Fruit fly (Drosophila melanogaster): Measurements from ENCODE around the gene CG6296.

CG6296 gene

dm6 chr3R:26954020-26954672 is 51.1 kb downstream of the CG6296 start (continued):
- TF ChIP-seq fkh (GFP tag; optimal IDR thresholded peaks at IDR 0.05), result peak; percentile 73
- peak; percentile 87 for TF ChIP-seq CG6854 (GFP tag; optimal IDR thresholded peaks at IDR 0.05)
- peak; percentile 91 for TF ChIP-seq Lpt (GFP tag; optimal IDR thresholded peaks at IDR 0.05)
- TF ChIP-seq CG11902 (GFP tag; optimal IDR thresholded peaks at IDR 0.05), result peak; percentile 87
- TF ChIP-seq CG11762 (GFP tag; optimal IDR thresholded peaks at IDR 0.05; ENCODE audit: insufficient read depth), result peak; percentile 78
- TF ChIP-seq CG6808 (GFP tag; optimal IDR thresholded peaks at IDR 0.05), result peak; percentile 81
- peak; percentile 76 for TF ChIP-seq vri (GFP tag; optimal IDR thresholded peaks at IDR 0.05)
- TF ChIP-seq CG31627 (GFP tag; optimal IDR thresholded peaks at IDR 0.05), result peak; percentile 63
- peak; percentile 58 for TF ChIP-seq fd85E (GFP tag; optimal IDR thresholded peaks at IDR 0.05)
- TF ChIP-seq CG32006 (GFP tag; optimal IDR thresholded peaks at IDR 0.05), result peak; percentile 90
- peak; percentile 94 to 95 for TF ChIP-seq ss (GFP tag; optimal IDR thresholded peaks at IDR 0.05)
- peak; percentile 98 for TF ChIP-seq CG8119 (GFP tag; IDR thresholded peaks at IDR 0.05)
- TF ChIP-seq Met (GFP tag; optimal IDR thresholded peaks at IDR 0.05), result peak; percentile 75
- TF ChIP-seq CG3919 (GFP tag; optimal IDR thresholded peaks at IDR 0.05), result peak; percentile 92
- TF ChIP-seq CG6163 (GFP tag; IDR thresholded peaks at IDR 0.05), result peak; percentile 97
- TF ChIP-seq Ets96B (tag; optimal IDR thresholded peaks at IDR 0.05), result peak; percentile 97
- TF ChIP-seq salr (GFP tag; optimal IDR thresholded peaks at IDR 0.05), result peak; percentile 68 to 89
- TF ChIP-seq OdsH (GFP tag; optimal IDR thresholded peaks at IDR 0.05), result peak; percentile 89
- peak; percentile 83 for TF ChIP-seq CG11294 (GFP tag; IDR thresholded peaks at IDR 0.05)
- peak; percentile 74 for TF ChIP-seq dac (GFP tag; optimal IDR thresholded peaks at IDR 0.05)
- TF ChIP-seq cyc (GFP tag; optimal IDR thresholded peaks at IDR 0.05), result peak; percentile 72
- peak; percentile 85 for TF ChIP-seq CG1621 (tag; optimal IDR thresholded peaks at IDR 0.05)
- TF ChIP-seq topi (GFP tag; optimal IDR thresholded peaks at IDR 0.05), result peak; percentile 77
- peak; percentile 96 for TF ChIP-seq CG8632 (GFP tag; optimal IDR thresholded peaks at IDR 0.05)
- TF ChIP-seq svp (GFP tag), result peak; percentile 91
- TF ChIP-seq CG7368 (GFP tag; optimal IDR thresholded peaks at IDR 0.05), result peak; percentile 91
- TF ChIP-seq Eip93F (GFP tag; optimal IDR thresholded peaks at IDR 0.05), result peak; percentile 87
- TF ChIP-seq eg (GFP tag; IDR thresholded peaks at IDR 0.05), result peak; percentile 98
- peak; percentile 94 for TF ChIP-seq achi (GFP tag; optimal IDR thresholded peaks at IDR 0.05)
- peak; percentile 75 for TF ChIP-seq CG4318 (GFP tag; optimal IDR thresholded peaks at IDR 0.05)
- TF ChIP-seq Eip78C (GFP tag), result peak; percentile 95
- TF ChIP-seq CG6792 (GFP tag; optimal IDR thresholded peaks at IDR 0.05), result peak; percentile 86
- peak; percentile 89 for TF ChIP-seq Gug (GFP tag; IDR thresholded peaks at IDR 0.05)
- TF ChIP-seq Hr38 (GFP tag; optimal IDR thresholded peaks at IDR 0.05), result no peak
- peak; percentile 96 for TF ChIP-seq CG34406 (GFP tag; optimal IDR thresholded peaks at IDR 0.05)
- TF ChIP-seq spab (GFP tag; optimal IDR thresholded peaks at IDR 0.05), result peak; percentile 89
- peak; percentile 75 for TF ChIP-seq Smox (GFP tag; optimal IDR thresholded peaks at IDR 0.05)
- TF ChIP-seq dsx (GFP tag; optimal IDR thresholded peaks at IDR 0.05; ENCODE audit: poor library complexity, severe bottlenecking), result peak; percentile 95
- TF ChIP-seq Sox102F (GFP tag; optimal IDR thresholded peaks at IDR 0.05), result peak; percentile 91
- peak; percentile 98 for TF ChIP-seq CG15336 (GFP tag; IDR thresholded peaks at IDR 0.05)
- peak; percentile 84 for TF ChIP-seq net (GFP tag; optimal IDR thresholded peaks at IDR 0.05)
- peak; percentile 93 for TF ChIP-seq CG10669 (GFP tag; optimal IDR thresholded peaks at IDR 0.05)
- peak; percentile 85 for TF ChIP-seq esn (GFP tag; optimal IDR thresholded peaks at IDR 0.05)
- TF ChIP-seq Hr4 (GFP tag; optimal IDR thresholded peaks at IDR 0.05), result peak; percentile 71
- peak; percentile 68 for TF ChIP-seq Hr39 (GFP tag; optimal IDR thresholded peaks at IDR 0.05)
- peak; percentile 91 for TF ChIP-seq CG16779 (tag; optimal IDR thresholded peaks at IDR 0.05)
- TF ChIP-seq Eip75B (GFP tag; optimal IDR thresholded peaks at IDR 0.05), result peak; percentile 47
- TF ChIP-seq CG10631 (GFP tag; optimal IDR thresholded peaks at IDR 0.05), result peak; percentile 90

Measured in whole organism, prepupa.